Fruit fly (Drosophila melanogaster) whole organism, embryonic: ENCODE data around the gene Snx1.

ENCODE experiments used
- ATbp ChIP-seq: fragments of 200-800 bp; sonication (Bioruptor generic); optimal IDR thresholded peaks from 2 replicates; lab custom pipeline; 2017; ENCODE audit warnings: missing biosample characterization, mild to moderate bottlenecking, missing genetic modification characterization, missing genetic modification reagents
- Ada2b ChIP-seq: fragments of 200-800 bp; sonication (Bioruptor generic); IDR thresholded peaks from 2 replicates; pipeline ENCODE4 v1.3.6; 2022; ENCODE audit warnings: missing biosample characterization, missing genetic modification characterization
- Adf1 ChIP-seq: fragments of 200-800 bp; sonication (Bioruptor generic); IDR thresholded peaks from 2 replicates; pipeline ENCODE4 v1.3.6; 2022; ENCODE audit warnings: missing biosample characterization, missing genetic modification characterization
- Asciz ChIP-seq: fragments of 200-800 bp; sonication (Bioruptor generic); optimal IDR thresholded peaks from 2 replicates; lab custom pipeline; 2017; ENCODE audit warnings: missing biosample characterization, mild to moderate bottlenecking, missing genetic modification characterization, missing genetic modification reagents
- CG10274 ChIP-seq: fragments of 200-800 bp; sonication (Bioruptor generic); optimal IDR thresholded peaks from 3 replicates; lab custom pipeline; 2017; ENCODE audit warnings: missing biosample characterization, mild to moderate bottlenecking, missing genetic modification characterization
- CG10462 ChIP-seq: fragments of 200-800 bp; sonication (Bioruptor generic); optimal IDR thresholded peaks from 2 replicates; lab custom pipeline; 2016; ENCODE audit warnings: missing biosample characterization, missing genetic modification characterization
- CG12155 ChIP-seq: fragments of 200-800 bp; sonication (Bioruptor generic); optimal IDR thresholded peaks from 3 replicates; lab custom pipeline; 2016; ENCODE audit warnings: missing biosample characterization, missing genetic modification characterization
- CG12219 ChIP-seq: fragments of 200-800 bp; sonication (Bioruptor generic); optimal IDR thresholded peaks from 3 replicates; lab custom pipeline; 2018; ENCODE audit warnings: missing biosample characterization, mild to moderate bottlenecking, missing genetic modification characterization
- CG12942 ChIP-seq: fragments of 200-800 bp; sonication (Bioruptor generic); optimal IDR thresholded peaks from 3 replicates; lab custom pipeline; 2016; ENCODE audit warnings: missing biosample characterization, missing genetic modification characterization
- CG13775 ChIP-seq: fragments of 200-800 bp; sonication (Bioruptor generic); optimal IDR thresholded peaks from 3 replicates; lab custom pipeline; 2017; ENCODE audit warnings: missing biosample characterization, mild to moderate bottlenecking, missing genetic modification characterization
- CG16815 ChIP-seq: fragments of 200-800 bp; sonication (Bioruptor generic); optimal IDR thresholded peaks from 3 replicates; lab custom pipeline; 2017; ENCODE audit warnings: missing biosample characterization, mild to moderate bottlenecking, missing genetic modification characterization
- CG18599 ChIP-seq: fragments of 200-800 bp; sonication (Bioruptor generic); optimal IDR thresholded peaks from 3 replicates; lab custom pipeline; 2017; ENCODE audit warnings: missing biosample characterization, missing genetic modification characterization, mild to moderate bottlenecking, moderate library complexity, missing genetic modification reagents
- CG4360 ChIP-seq: fragments of 200-800 bp; sonication (Bioruptor generic); IDR thresholded peaks from 2 replicates; pipeline ENCODE4 v1.3.6; 2022; ENCODE audit warnings: missing biosample characterization, missing genetic modification characterization
- CG6175 ChIP-seq: fragments of 200-800 bp; sonication (Bioruptor generic); IDR thresholded peaks from 3 replicates; pipeline ENCODE4 v1.3.6; 2022; ENCODE audit warnings: missing biosample characterization, missing genetic modification characterization
- CG6689 ChIP-seq: fragments of 200-800 bp; sonication (Bioruptor generic); IDR thresholded peaks from 2 replicates; pipeline ENCODE4 v1.3.6; 2022; ENCODE audit warnings: missing biosample characterization, missing genetic modification characterization
- CG6765 ChIP-seq: fragments of 200-800 bp; sonication (Bioruptor generic); optimal IDR thresholded peaks from 3 replicates; lab custom pipeline; 2017; ENCODE audit warnings: missing biosample characterization, mild to moderate bottlenecking, missing genetic modification characterization
- CG7786 ChIP-seq: fragments of 200-800 bp; sonication (Bioruptor generic); optimal IDR thresholded peaks from 2 replicates; lab custom pipeline; 2016; ENCODE audit warnings: missing biosample characterization, missing genetic modification characterization
- CG8478 ChIP-seq: fragments of >200 bp; optimal IDR thresholded peaks from 2 replicates; lab custom pipeline; 2018
- D19A ChIP-seq: fragments of 200-800 bp; optimal IDR thresholded peaks from 3 replicates; lab custom pipeline; 2019; ENCODE audit warnings: missing biosample characterization, mild to moderate bottlenecking, missing genetic modification characterization, moderate library complexity
- HLHmδ ChIP-seq: fragments of 200-800 bp; sonication (Bioruptor generic); optimal IDR thresholded peaks from 2 replicates; lab custom pipeline; 2018; ENCODE audit warnings: missing biosample characterization, mild to moderate bottlenecking, missing genetic modification characterization, moderate library complexity
- Hr51 ChIP-seq, 2 experiments: fragments of 200-800 bp; sonication (Bioruptor generic); optimal IDR thresholded peaks; 2 replicates in 1 of 2; 3 replicates in 1 of 2; lab custom pipeline; 2016 to 2018; ENCODE audit warnings: missing biosample characterization in 2 of 2, missing genetic modification characterization in 2 of 2, mild to moderate bottlenecking in 1 of 2, moderate library complexity in 1 of 2
- Meics ChIP-seq: fragments of 200-800 bp; sonication (Bioruptor generic); optimal IDR thresholded peaks from 2 replicates; lab custom pipeline; 2017; ENCODE audit warnings: missing biosample characterization, mild to moderate bottlenecking, missing genetic modification characterization
- Ravus ChIP-seq: fragments of 200-800 bp; sonication (Bioruptor generic); IDR thresholded peaks from 2 replicates; pipeline ENCODE4 v1.3.6; 2022; ENCODE audit warnings: missing biosample characterization, missing genetic modification characterization
- Rx ChIP-seq: fragments of 200-800 bp; sonication (Bioruptor generic); IDR thresholded peaks from 2 replicates; pipeline ENCODE4 v1.3.6; 2022; ENCODE audit warnings: missing biosample characterization, missing genetic modification characterization
- Sox102F ChIP-seq: fragments of 200-800 bp; sonication (Bioruptor generic); optimal IDR thresholded peaks from 2 replicates; lab custom pipeline; 2018; ENCODE audit warnings: missing biosample characterization, mild to moderate bottlenecking, missing genetic modification characterization, moderate library complexity
- Spps ChIP-seq: fragments of 200-800 bp; sonication (Bioruptor generic); optimal IDR thresholded peaks from 2 replicates; lab custom pipeline; 2018; ENCODE audit warnings: missing biosample characterization, mild to moderate bottlenecking, missing genetic modification characterization
- Usf ChIP-seq: fragments of 200-800 bp; sonication (Bioruptor generic); optimal IDR thresholded peaks from 2 replicates; lab custom pipeline; 2017; ENCODE audit warnings: missing genotype, missing biosample characterization, missing genetic modification characterization
- Xbp1 ChIP-seq: fragments of 200-800 bp; sonication (Bioruptor generic); optimal IDR thresholded peaks from 3 replicates; lab custom pipeline; 2016; ENCODE audit warnings: missing biosample characterization, mild to moderate bottlenecking, missing genetic modification characterization
- Xrp1 ChIP-seq: fragments of 200-800 bp; sonication (Bioruptor generic); IDR thresholded peaks from 2 replicates; pipeline ENCODE4 v1.3.6; 2022; ENCODE audit warnings: missing biosample characterization, missing genetic modification characterization
- ara ChIP-seq: fragments of 200-800 bp; sonication (Bioruptor generic); IDR thresholded peaks from 2 replicates; pipeline ENCODE4 v1.3.6; 2022; ENCODE audit warnings: missing biosample characterization, missing genetic modification characterization
- bab2 ChIP-seq: fragments of 200-800 bp; sonication (Bioruptor generic); optimal IDR thresholded peaks from 2 replicates; lab custom pipeline; 2016; ENCODE audit warnings: missing biosample characterization, missing genetic modification characterization
- bowl ChIP-seq: fragments of 200-800 bp; sonication (Bioruptor generic); IDR thresholded peaks from 2 replicates; pipeline ENCODE4 v1.3.6; 2022; ENCODE audit warnings: missing biosample characterization, missing genetic modification characterization
- crc ChIP-seq: fragments of 200-800 bp; sonication (Bioruptor generic); optimal IDR thresholded peaks from 2 replicates; lab custom pipeline; 2016; ENCODE audit warnings: missing biosample characterization, missing genetic modification characterization
- esg ChIP-seq: fragments of 200-800 bp; sonication (Bioruptor generic); conservative IDR thresholded peaks from 2 replicates; pipeline ENCODE4 v1.3.6; 2022; ENCODE audit warnings: missing biosample characterization, missing genetic modification characterization
- gcm ChIP-seq: fragments of 200-800 bp; sonication (Bioruptor generic); optimal IDR thresholded peaks from 2 replicates; lab custom pipeline; 2019; ENCODE audit warnings: missing biosample characterization, mild to moderate bottlenecking, missing genetic modification characterization, moderate library complexity
- gro ChIP-seq: fragments of 200-800 bp; sonication (Bioruptor generic); optimal IDR thresholded peaks from 2 replicates; lab custom pipeline; 2016; ENCODE audit warnings: missing biosample characterization, missing genetic modification characterization
- lab ChIP-seq: fragments of 200-800 bp; sonication (Bioruptor generic); optimal IDR thresholded peaks from 3 replicates; lab custom pipeline; 2017; ENCODE audit warnings: missing biosample characterization, missing genetic modification characterization, mild to moderate bottlenecking, moderate library complexity, missing genetic modification reagents
- lbe ChIP-seq: fragments of 200-800 bp; sonication (Bioruptor generic); optimal IDR thresholded peaks from 2 replicates; lab custom pipeline; 2016; ENCODE audit warnings: missing biosample characterization, mild to moderate bottlenecking, missing genetic modification characterization
- nau ChIP-seq: fragments of 200-800 bp; sonication (Bioruptor generic); optimal IDR thresholded peaks from 3 replicates; lab custom pipeline; 2017; ENCODE audit warnings: missing biosample characterization, mild to moderate bottlenecking, missing genetic modification characterization, missing genetic modification reagents
- odd ChIP-seq: fragments of 200-800 bp; sonication (Bioruptor generic); optimal IDR thresholded peaks from 2 replicates; lab custom pipeline; 2017; ENCODE audit warnings: missing biosample characterization, mild to moderate bottlenecking, missing genetic modification characterization
- p53 ChIP-seq: fragments of 200-800 bp; sonication (Bioruptor generic); optimal IDR thresholded peaks from 2 replicates; lab custom pipeline; 2016; ENCODE audit warnings: missing biosample characterization, missing genetic modification characterization
- repo ChIP-seq: fragments of 200-800 bp; sonication (Bioruptor generic); optimal IDR thresholded peaks from 2 replicates; lab custom pipeline; 2016; ENCODE audit warnings: missing biosample characterization, missing genetic modification characterization
- ro ChIP-seq: fragments of 200-800 bp; sonication (Bioruptor generic); IDR thresholded peaks from 2 replicates; pipeline ENCODE4 v1.3.6; 2022; ENCODE audit warnings: missing biosample characterization, missing genetic modification characterization
- run ChIP-seq: fragments of 200-800 bp; sonication (Bioruptor generic); optimal IDR thresholded peaks from 3 replicates; lab custom pipeline; 2018; ENCODE audit warnings: missing biosample characterization, mild to moderate bottlenecking, missing genetic modification characterization
- schlank ChIP-seq: fragments of 200-800 bp; sonication (Bioruptor generic); optimal IDR thresholded peaks from 2 replicates; lab custom pipeline; 2018; ENCODE audit warnings: missing biosample characterization, mild to moderate bottlenecking, missing genetic modification characterization
- shn ChIP-seq: fragments of 200-800 bp; sonication (Bioruptor generic); optimal IDR thresholded peaks from 3 replicates; lab custom pipeline; 2016; ENCODE audit warnings: missing biosample characterization, missing genetic modification characterization
- sob ChIP-seq: fragments of 200-800 bp; sonication (Bioruptor generic); IDR thresholded peaks from 2 replicates; pipeline ENCODE4 v1.3.6; 2022; ENCODE audit warnings: missing biosample characterization, missing genetic modification characterization
- ssp ChIP-seq: fragments of 200-800 bp; sonication (Bioruptor generic); IDR thresholded peaks from 2 replicates; pipeline ENCODE4 v1.3.6; 2022; ENCODE audit warnings: missing biosample characterization, missing genetic modification characterization
- stwl ChIP-seq: fragments of 200-800 bp; sonication (Bioruptor generic); optimal IDR thresholded peaks from 3 replicates; lab custom pipeline; 2018; ENCODE audit warnings: missing biosample characterization, mild to moderate bottlenecking, missing genetic modification characterization, moderate library complexity
- trem ChIP-seq: fragments of 200-800 bp; optimal IDR thresholded peaks from 3 replicates; lab custom pipeline; 2019; ENCODE audit warnings: missing biosample characterization, mild to moderate bottlenecking, missing genetic modification characterization, moderate library complexity
- unpg ChIP-seq: fragments of 200-800 bp; sonication (Bioruptor generic); optimal IDR thresholded peaks from 3 replicates; lab custom pipeline; 2018; ENCODE audit warnings: missing biosample characterization, mild to moderate bottlenecking, missing genetic modification characterization, moderate library complexity
- zfh2 ChIP-seq: fragments of 200-800 bp; sonication (Bioruptor generic); optimal IDR thresholded peaks from 2 replicates; lab custom pipeline; 2016; ENCODE audit warnings: missing biosample characterization, missing genetic modification characterization

Gene Snx1

DNA sequence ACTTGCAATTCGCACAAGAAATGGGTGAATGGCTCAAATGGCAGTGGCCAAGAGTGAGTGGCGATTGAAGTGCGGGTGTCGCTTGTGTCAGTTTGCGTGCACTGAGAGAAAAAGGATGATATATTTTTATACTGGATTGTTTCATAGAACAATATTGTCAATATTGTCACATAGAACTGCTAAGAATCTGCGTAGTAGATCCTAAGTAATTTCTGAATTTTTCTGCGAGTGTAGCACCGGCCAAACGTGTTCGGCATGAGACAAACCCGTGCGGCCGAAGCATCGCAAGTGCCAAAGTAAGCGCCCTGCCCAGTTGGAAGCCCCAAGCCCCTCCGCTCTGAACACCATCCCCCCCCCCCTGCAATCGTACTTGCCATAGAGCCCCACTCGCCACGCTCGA lies 9.2 kb upstream of the Snx1 start (continued):
- TF ChIP-seq Adf1 (no peak), Hr51 (GFP tag; optimal IDR thresholded peaks at IDR 0.05; lab: Kevin White, UChicago) (peak; percentile 40 to 80), CG12155 (peak; percentile 13), ara (GFP tag; lab: Robert Waterston, UW) (peak; percentile 69), gcm (peak; percentile 52), zfh2 (GFP tag; lab: Kevin White, UChicago) (peak; percentile 16), Asciz (peak; percentile 71), CG18599 (GFP tag; lab: Kevin White, UChicago) (peak; percentile 72), CG10274 (GFP tag; lab: Kevin White, UChicago) (peak; percentile 49), nau (peak; percentile 64), D19A (tag; lab: Kevin White, UChicago) (no peak), p53 (GFP tag; lab: Kevin White, UChicago) (no peak), CG6689 (GFP tag; lab: Robert Waterston, UW) (peak; percentile 73), Meics (GFP tag; lab: Kevin White, UChicago) (peak; percentile 62), repo (GFP tag; lab: Kevin White, UChicago) (peak; percentile 2), run (tag; lab: Kevin White, UChicago) (no peak), CG8478 (lab: Kevin White, UChicago) (no peak), shn (GFP tag; lab: Kevin White, UChicago) (peak; percentile 24), HLHmδ (GFP tag; lab: Kevin White, UChicago) (no peak), ATbp (GFP tag; lab: Kevin White, UChicago) (peak; percentile 74), Rx (peak; percentile 82), CG6765 (GFP tag; lab: Kevin White, UChicago) (no peak), schlank (no peak), CG6175 (peak; percentile 42; the same call in 2 of the 3 replicates), CG16815 (GFP tag; lab: Kevin White, UChicago) (peak; percentile 25), Sox102F (GFP tag; lab: Kevin White, UChicago) (peak; percentile 82), CG10462 (no peak), sob (GFP tag; lab: Robert Waterston, UW) (peak; percentile 79), odd (GFP tag; lab: Kevin White, UChicago) (no peak), trem (tag; lab: Kevin White, UChicago) (peak; percentile 29), Xrp1 (GFP tag; lab: Robert Waterston, UW) (peak; percentile 78), Xbp1 (peak; percentile 37), esg (peak; percentile 57), bowl (GFP tag; lab: Robert Waterston, UW) (no peak), lbe (GFP tag; lab: Kevin White, UChicago) (no peak), CG12942 (GFP tag; lab: Kevin White, UChicago) (peak; percentile 59), crc (GFP tag; lab: Kevin White, UChicago) (peak; percentile 17), CG12219 (GFP tag; lab: Kevin White, UChicago) (no peak), gro (GFP tag; lab: Kevin White, UChicago) (no peak), stwl (no peak), unpg (peak; percentile 61), Spps (tag; lab: Kevin White, UChicago) (peak; percentile 21), Ada2b (peak; percentile 72), CG13775 (GFP tag; lab: Kevin White, UChicago) (peak; percentile 19), CG4360 (GFP tag; lab: Robert Waterston, UW) (peak; percentile 53; the same call in 1 of the 2 replicates), bab2 (GFP tag; lab: Kevin White, UChicago) (peak; percentile 19), CG7786 (peak; percentile 33), Usf (GFP tag; lab: Kevin White, UChicago) (no peak), Ravus (GFP tag; lab: Robert Waterston, UW) (no peak), ro (0 out of 2 replicates have a peak, but pooled peaks have one; percentile 30), ssp (GFP tag; lab: Robert Waterston, UW) (peak; percentile 58), lab (GFP tag; lab: Kevin White, UChicago) (peak; percentile 80)
